Worm (Caenorhabditis elegans): ENCODE results near the gene daf-11.

DNA sequence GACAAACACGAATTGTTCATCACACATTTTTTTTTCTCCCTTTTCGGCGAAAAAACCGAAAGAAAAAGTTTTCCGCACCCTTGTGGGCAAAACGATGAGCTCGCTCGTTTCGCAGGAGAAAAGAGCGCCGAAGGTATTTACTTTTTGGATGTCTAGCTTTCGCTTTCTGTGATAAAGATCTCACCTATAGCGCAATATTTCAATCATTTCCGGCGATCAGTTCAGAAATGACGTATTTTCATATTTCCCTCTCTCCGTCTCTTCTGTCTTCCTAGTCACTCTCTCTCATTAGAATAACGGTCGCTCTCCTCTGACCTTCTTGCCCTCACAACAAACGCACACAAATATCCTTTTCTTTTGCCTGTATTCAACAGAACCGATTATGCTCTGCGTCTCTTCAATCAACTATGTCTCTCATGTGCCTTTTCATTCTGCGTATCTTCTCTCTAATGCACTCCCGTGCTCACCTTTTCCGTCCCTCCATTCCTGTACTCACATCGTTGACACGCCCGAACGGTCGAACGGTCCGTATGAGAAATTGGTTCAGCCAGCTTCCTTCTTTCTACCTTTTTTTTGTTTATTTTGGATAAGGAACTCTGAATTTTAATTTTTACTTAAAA is 52.0 kb downstream of the daf-11 start:
- no peak for TF ChIP-seq snpc-4 (tag; optimal IDR thresholded peaks at IDR 0.05)
- TF ChIP-seq nhr-76 (tag; optimal IDR thresholded peaks at IDR 0.05): no peak
- peak; percentile 89 for TF ChIP-seq elt-1 (tag; optimal IDR thresholded peaks at IDR 0.05; ENCODE audit: borderline replicate concordance, insufficient read depth)
- TF ChIP-seq sptf-1 (tag; optimal IDR thresholded peaks at IDR 0.05): no peak
- no peak for TF ChIP-seq lin-13 (tag; optimal IDR thresholded peaks at IDR 0.05)
- peak; percentile 20 for TF ChIP-seq pha-4 (tag; optimal IDR thresholded peaks at IDR 0.05)
- TF ChIP-seq elt-3 (tag; optimal IDR thresholded peaks at IDR 0.05): no peak
- TF ChIP-seq ceh-43 (GFP tag; optimal IDR thresholded peaks at IDR 0.05): peak; percentile 6
- TF ChIP-seq lsy-2 (tag; optimal IDR thresholded peaks at IDR 0.05): no peak

Measured in whole organism, mixed stage, embryonic.